Fruit fly (Drosophila melanogaster): ENCODE data around the gene CG33764.

CG33764 gene

dm6 chr3L:4286784-4287183 is 19.5 kb upstream of the CG33764 start, which contains the start of gene TfIIEbeta (continued):
- TF ChIP-seq danr (GFP tag; IDR thresholded peaks at IDR 0.05) (no peak), sc (optimal IDR thresholded peaks at IDR 0.05) (no peak), sc (GFP tag; optimal IDR thresholded peaks at IDR 0.05) (no peak), Optix (GFP tag; IDR thresholded peaks at IDR 0.05) (no peak), ken (GFP tag; IDR thresholded peaks at IDR 0.05) (no peak), CG1647 (GFP tag; optimal IDR thresholded peaks at IDR 0.05) (no peak), CG16779 (GFP tag; IDR thresholded peaks at IDR 0.05) (no peak), bigmax (GFP tag; optimal IDR thresholded peaks at IDR 0.05) (no peak), Side (GFP tag; optimal IDR thresholded peaks at IDR 0.05) (no peak), CG14860 (GFP tag; IDR thresholded peaks at IDR 0.05; ENCODE audit: partially characterized antibody) (no peak), CG10654 (GFP tag; optimal IDR thresholded peaks at IDR 0.05) (peak; percentile 5), trh (GFP tag; optimal IDR thresholded peaks at IDR 0.05) (no peak), Camta (GFP tag; optimal IDR thresholded peaks at IDR 0.05) (no peak), Taf1 (GFP tag; IDR thresholded peaks at IDR 0.05) (no peak), CG1602 (GFP tag; optimal IDR thresholded peaks at IDR 0.05) (peak; percentile 9), Myb (GFP tag; optimal IDR thresholded peaks at IDR 0.05) (peak; percentile 74), rib (GFP tag; IDR thresholded peaks at IDR 0.05) (no peak), CG10565 (GFP tag; optimal IDR thresholded peaks at IDR 0.05) (no peak), CG6175 (GFP tag; IDR thresholded peaks at IDR 0.05) (no peak), sisA (GFP tag; IDR thresholded peaks at IDR 0.05) (peak; percentile 14; the same call in 1 of the 2 replicates), CG13287 (GFP tag; IDR thresholded peaks at IDR 0.05; ENCODE audit: partially characterized antibody) (peak; percentile 46; the same call in 1 of the 2 replicates), gce (GFP tag; IDR thresholded peaks at IDR 0.05) (no peak), CG9932 (GFP tag; IDR thresholded peaks at IDR 0.05) (peak; percentile 15; the same call in 1 of the 2 replicates), CG4730 (GFP tag; IDR thresholded peaks at IDR 0.05) (no peak), jing (GFP tag; optimal IDR thresholded peaks at IDR 0.05) (no peak), pum (GFP tag; optimal IDR thresholded peaks at IDR 0.05) (no peak), Dip2 (GFP tag; IDR thresholded peaks at IDR 0.05) (no peak), CG4404 (GFP tag; IDR thresholded peaks at IDR 0.05) (no peak), vfl (GFP tag; optimal IDR thresholded peaks at IDR 0.05) (no peak), slbo (GFP tag; IDR thresholded peaks at IDR 0.05) (peak; percentile 54), Drgx (GFP tag; IDR thresholded peaks at IDR 0.05) (no peak; the same call in 1 of the 2 replicates), Lhr (GFP tag; optimal IDR thresholded peaks at IDR 0.05) (no peak), Mad (GFP tag; optimal IDR thresholded peaks at IDR 0.05) (no peak), CG7928 (GFP tag; optimal IDR thresholded peaks at IDR 0.05) (peak; percentile 95), CG13123 (GFP tag; optimal IDR thresholded peaks at IDR 0.05) (no peak), Six4 (GFP tag; optimal IDR thresholded peaks at IDR 0.05) (no peak), ind (GFP tag; optimal IDR thresholded peaks at IDR 0.05) (peak; percentile 23), chinmo (GFP tag; IDR thresholded peaks at IDR 0.05; ENCODE audit: partially characterized antibody) (no peak), Hr51 (GFP tag; optimal IDR thresholded peaks at IDR 0.05) (no peak), Dad (GFP tag; optimal IDR thresholded peaks at IDR 0.05) (no peak), D (optimal IDR thresholded peaks at IDR 0.05) (no peak), D (GFP tag; optimal IDR thresholded peaks at IDR 0.05) (peak; percentile 7), CG2875 (GFP tag; optimal IDR thresholded peaks at IDR 0.05) (no peak), Bgb (GFP tag; IDR thresholded peaks at IDR 0.05; ENCODE audit: partially characterized antibody) (no peak), CG3163 (GFP tag; optimal IDR thresholded peaks at IDR 0.05) (no peak), CG3726 (GFP tag; IDR thresholded peaks at IDR 0.05) (no peak), so (GFP tag; IDR thresholded peaks at IDR 0.05) (no peak), Deaf1 (tag; optimal IDR thresholded peaks at IDR 0.05) (no peak), Spps (tag; optimal IDR thresholded peaks at IDR 0.05) (peak; percentile 11), Dfd (GFP tag; optimal IDR thresholded peaks at IDR 0.05) (no peak), CG17361 (GFP tag; IDR thresholded peaks at IDR 0.05) (peak; percentile 55; the same call in 2 of the 3 replicates), row (GFP tag; IDR thresholded peaks at IDR 0.05) (peak; percentile 82), lbe (GFP tag; optimal IDR thresholded peaks at IDR 0.05) (peak; percentile 46)
